Fruit fly (Drosophila melanogaster): Measurements from ENCODE around the gene bigmax.

bigmax gene

DNA sequence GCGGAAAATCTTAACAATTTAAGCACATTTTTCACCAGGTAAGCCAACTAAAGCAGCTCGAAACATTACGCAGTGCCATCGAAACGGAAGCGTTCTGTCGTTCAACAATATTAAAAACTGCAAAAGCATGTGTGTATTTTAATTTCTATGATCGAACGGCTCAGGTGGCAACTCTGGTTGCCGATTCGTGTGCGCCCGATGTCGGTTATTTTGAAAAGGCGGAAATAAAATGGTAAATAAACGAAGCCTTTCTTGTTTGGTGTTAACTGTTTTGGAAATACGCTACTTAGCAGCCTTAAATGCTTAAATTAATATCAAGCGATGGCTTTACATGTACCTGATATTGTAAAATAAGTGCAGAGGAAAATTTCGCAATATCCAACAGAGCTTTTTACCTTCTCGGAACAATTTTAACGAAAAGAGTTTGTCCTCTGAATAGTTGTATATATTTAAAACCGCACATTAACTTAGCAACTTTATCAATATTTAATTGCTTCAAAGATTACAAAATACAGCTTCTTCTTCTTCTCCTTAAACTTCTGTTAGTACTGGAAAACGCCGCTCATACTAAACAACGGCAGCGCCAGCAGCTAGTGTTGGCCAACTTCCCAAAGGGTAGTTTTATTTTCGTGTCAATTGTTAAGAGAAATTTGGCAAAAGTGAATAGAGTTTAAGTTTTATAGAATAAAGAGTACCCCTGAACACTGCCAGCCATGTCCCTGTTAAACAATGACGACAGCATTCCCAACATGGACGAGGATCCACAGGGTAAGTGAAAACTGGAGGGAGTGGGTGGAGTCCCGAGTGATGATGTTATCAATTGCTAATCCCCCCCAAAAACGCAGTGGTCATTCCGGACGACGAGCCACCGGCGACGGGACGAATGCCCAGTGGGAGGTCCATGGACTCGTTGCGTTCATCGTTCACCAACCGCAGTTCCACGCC is 14.9 kb downstream of the bigmax start, which contains the start of gene CG5934 (continued):
- TF ChIP-seq sob (GFP tag; IDR thresholded peaks at IDR 0.05) (peak; percentile 42), onecut (GFP tag; IDR thresholded peaks at IDR 0.05) (no peak), gce (GFP tag; IDR thresholded peaks at IDR 0.05) (no peak), Six4 (GFP tag; optimal IDR thresholded peaks at IDR 0.05) (no peak), CG13424 (tag; optimal IDR thresholded peaks at IDR 0.05) (no peak), repo (GFP tag; optimal IDR thresholded peaks at IDR 0.05) (no peak), gcm2 (GFP tag; optimal IDR thresholded peaks at IDR 0.05) (no peak), luna (GFP tag; optimal IDR thresholded peaks at IDR 0.05) (no peak), Bteb2 (GFP tag; optimal IDR thresholded peaks at IDR 0.05) (peak; percentile 19), CG1603 (tag; optimal IDR thresholded peaks at IDR 0.05) (peak; percentile 44), CG7271 (tag; optimal IDR thresholded peaks at IDR 0.05) (no peak), ttk (GFP tag; IDR thresholded peaks at IDR 0.05) (peak; percentile 48; the same call in 1 of the 2 replicates), wor (GFP tag; IDR thresholded peaks at IDR 0.05) (no peak), CG30403 (GFP tag; optimal IDR thresholded peaks at IDR 0.05) (peak; percentile 41), CG10654 (GFP tag; optimal IDR thresholded peaks at IDR 0.05) (peak; percentile 0), NC2α (GFP tag; optimal IDR thresholded peaks at IDR 0.05) (peak; percentile 8), CG4282 (GFP tag; optimal IDR thresholded peaks at IDR 0.05) (peak; percentile 25), run (tag; optimal IDR thresholded peaks at IDR 0.05) (no peak), CG18011 (GFP tag; optimal IDR thresholded peaks at IDR 0.05) (no peak), gro (GFP tag; optimal IDR thresholded peaks at IDR 0.05) (peak; percentile 17), maf-S (GFP tag; optimal IDR thresholded peaks at IDR 0.05) (peak; percentile 35), CG14667 (GFP tag; IDR thresholded peaks at IDR 0.05) (no peak), Bdp1 (GFP tag; optimal IDR thresholded peaks at IDR 0.05) (no peak), CG1647 (GFP tag; optimal IDR thresholded peaks at IDR 0.05) (peak; percentile 61), CG9876 (GFP tag; optimal IDR thresholded peaks at IDR 0.05) (no peak), CG11247 (GFP tag; IDR thresholded peaks at IDR 0.05) (0 out of 2 replicates have a peak, but pooled peaks have one; percentile 46), vfl (GFP tag; optimal IDR thresholded peaks at IDR 0.05) (peak; percentile 27), Dref (GFP tag; IDR thresholded peaks at IDR 0.05) (peak; percentile 44), CG12299 (tag; optimal IDR thresholded peaks at IDR 0.05) (no peak), TFAM (GFP tag; optimal IDR thresholded peaks at IDR 0.05) (no peak), CG1832 (GFP tag; optimal IDR thresholded peaks at IDR 0.05) (no peak), ham (GFP tag; IDR thresholded peaks at IDR 0.05) (no peak), HLHmδ (GFP tag; optimal IDR thresholded peaks at IDR 0.05) (no peak), eyg (GFP tag; optimal IDR thresholded peaks at IDR 0.05) (no peak), CG4360 (GFP tag; IDR thresholded peaks at IDR 0.05) (no peak), grn (GFP tag; optimal IDR thresholded peaks at IDR 0.05) (peak; percentile 20), MBD-R2 (GFP tag; IDR thresholded peaks at IDR 0.05) (peak; percentile 67), CG13123 (GFP tag; optimal IDR thresholded peaks at IDR 0.05) (no peak), Kr (GFP tag; optimal IDR thresholded peaks at IDR 0.05) (no peak), tll (GFP tag; optimal IDR thresholded peaks at IDR 0.05) (no peak), toy (GFP tag; IDR thresholded peaks at IDR 0.05) (no peak), CG1792 (GFP tag; optimal IDR thresholded peaks at IDR 0.05) (no peak), CG3407 (GFP tag; optimal IDR thresholded peaks at IDR 0.05) (peak; percentile 7), ems (GFP tag; optimal IDR thresholded peaks at IDR 0.05) (peak; percentile 57), Side (GFP tag; optimal IDR thresholded peaks at IDR 0.05) (peak; percentile 26)

Measured in whole organism, embryonic.